Worm (Caenorhabditis elegans) whole organism, L4 larva: ENCODE data around the gene vab-3.

ENCODE experiments used
- D1046.2 ChIP-seq: fragments of 200-800 bp; sonication (Bioruptor generic); IDR thresholded peaks from 2 replicates; pipeline ENCODE4 v1.3.6; 2022; ENCODE audit warnings: missing genetic modification characterization, missing compliant biosample characterization
- F26F4.8 ChIP-seq: fragments of 200-800 bp; sonication (Bioruptor generic); conservative IDR thresholded peaks from 2 replicates; pipeline ENCODE4 v1.3.6; 2022; ENCODE audit warnings: missing genetic modification characterization, missing compliant biosample characterization
- F44E2.7 ChIP-seq: fragments of 200-800 bp; sonication (Bioruptor generic); IDR thresholded peaks from 2 replicates; pipeline ENCODE4 v2.1.2; 2022; ENCODE audit warnings: missing genetic modification characterization, missing compliant biosample characterization
- T20F7.1 ChIP-seq: fragments of 200-800 bp; sonication (Bioruptor generic); optimal IDR thresholded peaks from 2 replicates; lab custom pipeline; 2018; ENCODE audit warnings: mild to moderate bottlenecking, missing genetic modification characterization, missing compliant biosample characterization
- Y75B8A.6 ChIP-seq: fragments of 200-800 bp; sonication (Bioruptor generic); IDR thresholded peaks from 2 replicates; pipeline ENCODE4 v1.3.6; 2022; ENCODE audit warnings: missing genetic modification reagents, missing genetic modification characterization, missing compliant biosample characterization
- aha-1 ChIP-seq: fragments of 150-350 bp; peaks from one replicate; lab custom pipeline; 2014; ENCODE audit warnings: missing biosample characterization, missing genetic modification characterization
- ama-1 ChIP-seq: fragments of 150-350 bp; optimal IDR thresholded peaks from 2 replicates; lab custom pipeline; 2014; ENCODE audit warnings: inconsistent platforms, mixed read lengths
- arid-1 ChIP-seq: fragments of 200-800 bp; sonication (Bioruptor generic); conservative IDR thresholded peaks from 2 replicates; pipeline ENCODE4 v1.3.6; 2022; ENCODE audit warnings: missing genetic modification reagents, missing genetic modification characterization, missing compliant biosample characterization
- ceh-20 ChIP-seq: fragments of 200-800 bp; sonication (Bioruptor generic); IDR thresholded peaks from 2 replicates; pipeline ENCODE4 v1.3.6; 2022; ENCODE audit warnings: missing genetic modification reagents, missing genetic modification characterization, missing compliant biosample characterization
- ceh-44 ChIP-seq: fragments of 200-800 bp; sonication (Bioruptor generic); IDR thresholded peaks from 2 replicates; pipeline ENCODE4 v1.3.6; 2022; ENCODE audit warnings: missing genetic modification reagents, missing genetic modification characterization, missing compliant biosample characterization
- daf-12 ChIP-seq: fragments of 150-350 bp; optimal IDR thresholded peaks from 2 replicates; lab custom pipeline; 2014; ENCODE audit warnings: missing biosample characterization, missing genetic modification reagents, missing genetic modification characterization
- daf-16 ChIP-seq, 3 experiments: sonication (generic microtip); optimal IDR thresholded peaks; 2 replicates each; lab custom pipeline; 2016 to 2017; ENCODE audit warnings: missing genetic modification characterization in 3 of 3, missing genetic modification reagents in 3 of 3, mild to moderate bottlenecking in 2 of 3, missing compliant biosample characterization in 2 of 3, missing biosample characterization in 1 of 3, moderate library complexity in 1 of 3
- daf-19 ChIP-seq: fragments of 200-800 bp; sonication (Bioruptor generic); conservative IDR thresholded peaks from 2 replicates; pipeline ENCODE4 v1.3.6; 2022; ENCODE audit warnings: missing genetic modification characterization, missing compliant biosample characterization
- dmd-6 ChIP-seq: fragments of 200-800 bp; sonication (Bioruptor generic); IDR thresholded peaks from 2 replicates; pipeline ENCODE4 v1.3.6; 2022; ENCODE audit warnings: missing genetic modification reagents, missing genetic modification characterization, missing compliant biosample characterization
- dve-1 ChIP-seq: sonication (generic microtip); optimal IDR thresholded peaks from 2 replicates; lab custom pipeline; 2017; ENCODE audit warnings: antibody characterized with exemption, mild to moderate bottlenecking, missing genetic modification characterization, missing compliant biosample characterization; ENCODE audit not compliant: insufficient read depth
- egl-27 ChIP-seq: sonication (generic microtip); optimal IDR thresholded peaks from 3 replicates; lab custom pipeline; 2017; ENCODE audit warnings: missing biosample characterization, missing genetic modification reagents, missing genetic modification characterization
- egl-43 ChIP-seq: fragments of 200-800 bp; sonication (Bioruptor generic); IDR thresholded peaks from 2 replicates; pipeline ENCODE4 v1.3.6; 2022; ENCODE audit warnings: missing genetic modification reagents, missing genetic modification characterization, missing compliant biosample characterization
- fkh-10 ChIP-seq: fragments of 150-350 bp; optimal IDR thresholded peaks from 2 replicates; lab custom pipeline; 2014; ENCODE audit warnings: missing biosample characterization, missing genetic modification reagents, missing genetic modification characterization
- hlh-11 ChIP-seq: fragments of 200-800 bp; sonication (Bioruptor generic); optimal IDR thresholded peaks from 2 replicates; lab custom pipeline; 2018; ENCODE audit warnings: mild to moderate bottlenecking, missing genetic modification characterization, missing compliant biosample characterization
- hlh-30 ChIP-seq: sonication (generic microtip); optimal IDR thresholded peaks from 2 replicates; lab custom pipeline; 2017; ENCODE audit warnings: antibody characterized with exemption, mild to moderate bottlenecking, missing genetic modification characterization, missing compliant biosample characterization; ENCODE audit not compliant: insufficient read depth
- lin-1 ChIP-seq: fragments of 200-800 bp; sonication (Bioruptor generic); IDR thresholded peaks from 2 replicates; pipeline ENCODE4 v1.3.6; 2022; ENCODE audit warnings: missing genetic modification reagents, missing genetic modification characterization, missing compliant biosample characterization
- lin-38 ChIP-seq: fragments of 200-800 bp; sonication (Bioruptor generic); IDR thresholded peaks from 2 replicates; pipeline ENCODE4 v1.3.6; 2022; ENCODE audit warnings: missing genetic modification reagents, missing genetic modification characterization, missing compliant biosample characterization
- madf-5 ChIP-seq, 2 experiments: fragments of 200-800 bp; sonication (Bioruptor generic); IDR thresholded peaks; 2 replicates each; pipeline ENCODE4 v1.3.6; 2022; ENCODE audit warnings: missing compliant biosample characterization in 2 of 2, missing genetic modification characterization in 2 of 2
- madf-9 ChIP-seq: fragments of 200-800 bp; sonication (Bioruptor generic); conservative IDR thresholded peaks from 2 replicates; pipeline ENCODE4 v1.3.6; 2022; ENCODE audit warnings: missing genetic modification reagents, missing genetic modification characterization, missing compliant biosample characterization
- mdl-1 ChIP-seq, 2 experiments: fragments of 150-350 bp in 1 of 2; sonication (generic microtip) in 1 of 2; optimal IDR thresholded peaks; 2 replicates each; lab custom pipeline; 2014 to 2017; ENCODE audit warnings: missing biosample characterization in 2 of 2, missing genetic modification characterization in 2 of 2
- mep-1 ChIP-seq: fragments of 150-350 bp; sonication (generic microtip); optimal IDR thresholded peaks from 3 replicates; lab custom pipeline; 2014; ENCODE audit warnings: missing biosample characterization, missing genetic modification characterization
- nhr-237 ChIP-seq: sonication (generic microtip); optimal IDR thresholded peaks from 2 replicates; lab custom pipeline; 2017; ENCODE audit warnings: missing biosample characterization, missing genetic modification characterization
- nhr-25 ChIP-seq: sonication (generic microtip); optimal IDR thresholded peaks from 2 replicates; lab custom pipeline; 2017; ENCODE audit warnings: missing genetic modification characterization, mild to moderate bottlenecking, missing compliant biosample characterization, antibody characterized with exemption, moderate library complexity, borderline replicate concordance; ENCODE audit not compliant: insufficient read depth
- nhr-28 ChIP-seq: fragments of 150-350 bp; optimal IDR thresholded peaks from 2 replicates; lab custom pipeline; 2014; ENCODE audit warnings: missing biosample characterization, missing genetic modification characterization
- nhr-48 ChIP-seq: sonication (generic microtip); optimal IDR thresholded peaks from 2 replicates; lab custom pipeline; 2016; ENCODE audit warnings: mild to moderate bottlenecking, missing genetic modification characterization, missing compliant biosample characterization
- nhr-6 ChIP-seq: fragments of 150-350 bp; optimal IDR thresholded peaks from 2 replicates; lab custom pipeline; 2014; ENCODE audit warnings: missing biosample characterization, missing genetic modification characterization
- nhr-77 ChIP-seq: fragments of 150-350 bp; optimal IDR thresholded peaks from 2 replicates; lab custom pipeline; 2014; ENCODE audit warnings: missing biosample characterization, missing genetic modification characterization
- pha-4 ChIP-seq, 2 experiments: fragments of 150-350 bp in 1 of 2; fragments of 200-800 bp in 1 of 2; sonication (Bioruptor generic) in 1 of 2; IDR thresholded peaks in 1 of 2; optimal IDR thresholded peaks in 1 of 2; 2 replicates each; pipeline versions ENCODE4 v1.3.6 to Lab custom; 2014 to 2022; ENCODE audit warnings: missing genetic modification characterization in 2 of 2, missing genetic modification reagents in 2 of 2, missing biosample characterization in 1 of 2, missing compliant biosample characterization in 1 of 2
- php-3 ChIP-seq: fragments of 200-800 bp; sonication (Bioruptor generic); IDR thresholded peaks from 2 replicates; pipeline ENCODE4 v1.3.6; 2022; ENCODE audit warnings: missing genetic modification reagents, missing genetic modification characterization, missing compliant biosample characterization
- pqm-1 ChIP-seq: sonication (generic microtip); optimal IDR thresholded peaks from 2 replicates; lab custom pipeline; 2017; ENCODE audit warnings: missing biosample characterization, missing genetic modification characterization
- rbr-2 ChIP-seq: sonication (generic microtip); optimal IDR thresholded peaks from 2 replicates; lab custom pipeline; 2016; ENCODE audit warnings: missing genotype, missing genetic modification characterization, missing compliant biosample characterization
- saeg-2 ChIP-seq: fragments of 200-800 bp; sonication (Bioruptor generic); IDR thresholded peaks from 2 replicates; pipeline ENCODE4 v1.3.6; 2022; ENCODE audit warnings: missing genetic modification reagents, missing genetic modification characterization, missing compliant biosample characterization
- skn-1 ChIP-seq: fragments of 150-350 bp; optimal IDR thresholded peaks from 2 replicates; lab custom pipeline; 2014; ENCODE audit warnings: missing biosample characterization, missing genetic modification characterization
- snpc-4 ChIP-seq: fragments of 150-350 bp; optimal IDR thresholded peaks from 2 replicates; lab custom pipeline; 2014; ENCODE audit warnings: missing biosample characterization, missing genetic modification characterization
- spr-1 ChIP-seq: sonication (generic microtip); optimal IDR thresholded peaks from 2 replicates; lab custom pipeline; 2016; ENCODE audit warnings: mild to moderate bottlenecking, missing genetic modification characterization, missing compliant biosample characterization
- tra-1 ChIP-seq: fragments of 200-800 bp; sonication (Bioruptor generic); IDR thresholded peaks from 2 replicates; pipeline ENCODE4 v1.3.6; 2022; ENCODE audit warnings: missing genetic modification reagents, missing genetic modification characterization, missing compliant biosample characterization
- unc-130 ChIP-seq: sonication (generic microtip); optimal IDR thresholded peaks from 2 replicates; lab custom pipeline; 2016; ENCODE audit warnings: missing genetic modification reagents, missing genetic modification characterization, missing compliant biosample characterization
- unc-39 ChIP-seq: sonication (generic microtip); optimal IDR thresholded peaks from 2 replicates; lab custom pipeline; 2017; ENCODE audit warnings: missing biosample characterization, missing genetic modification characterization
- unc-62 ChIP-seq, 3 experiments: fragments of 150-350 bp in 1 of 3; sonication (generic microtip); optimal IDR thresholded peaks in 2 of 3; peaks in 1 of 3; 1 replicate in 1 of 3; 2 replicates in 2 of 3; lab custom pipeline; 2014 to 2017; ENCODE audit warnings: missing biosample characterization in 3 of 3, missing genetic modification characterization in 3 of 3, missing genetic modification reagents in 3 of 3, missing genotype in 1 of 3
- vab-7 ChIP-seq: fragments of 200-800 bp; sonication (Bioruptor generic); IDR thresholded peaks from 2 replicates; pipeline ENCODE4 v1.3.6; 2022; ENCODE audit warnings: missing genetic modification reagents, missing genetic modification characterization, missing compliant biosample characterization
- ztf-11 ChIP-seq: fragments of 150-350 bp; optimal IDR thresholded peaks from 2 replicates; lab custom pipeline; 2014; ENCODE audit warnings: missing biosample characterization, missing genetic modification characterization

The vab-3 gene

ce11 chrX:10477172-10477985, 22.3 kb upstream of the vab-3 start (continued):
- no peak for TF ChIP-seq F26F4.8
- TF ChIP-seq ztf-11 (tag; lab: Kevin White, UChicago) = no peak
- no peak for TF ChIP-seq skn-1 (tag; lab: Kevin White, UChicago)
- TF ChIP-seq ama-1 = no peak
- no peak for TF ChIP-seq daf-12 (tag; lab: Kevin White, UChicago)
- peak; percentile 84 for TF ChIP-seq nhr-28 (tag; lab: Kevin White, UChicago)
- no peak for TF ChIP-seq unc-130 (GFP tag; lab: Kevin White, UChicago)
- TF ChIP-seq F44E2.7 (GFP tag; lab: Robert Waterston, UW) = no peak
- no peak for TF ChIP-seq unc-39
- TF ChIP-seq aha-1 (tag; lab: Kevin White, UChicago) = no peak
- TF ChIP-seq mdl-1 (tag; optimal IDR thresholded peaks at IDR 0.05; lab: Kevin White, UChicago) = no peak
- TF ChIP-seq fkh-10 = no peak
- TF ChIP-seq egl-43 (GFP tag; lab: Robert Waterston, UW) = no peak
- TF ChIP-seq nhr-25 (tag; lab: Kevin White, UChicago) = no peak
- TF ChIP-seq T20F7.1 (GFP tag; lab: Kevin White, UChicago) = no peak
- TF ChIP-seq vab-7 (GFP tag; lab: Robert Waterston, UW) = no peak
- TF ChIP-seq arid-1 (GFP tag; lab: Robert Waterston, UW) = no peak
- no peak for TF ChIP-seq madf-5 (GFP tag; IDR thresholded peaks at IDR 0.05; lab: Robert Waterston, UW)
- TF ChIP-seq lin-1 = peak; percentile 56; the same call in 1 of the 2 replicates
- TF ChIP-seq lin-38 (GFP tag; lab: Robert Waterston, UW) = no peak
- no peak for TF ChIP-seq snpc-4 (tag; lab: Kevin White, UChicago)
- no peak for TF ChIP-seq hlh-30 (tag; lab: Kevin White, UChicago)
- TF ChIP-seq dve-1 = peak; percentile 83
- peak in 1 of 2 experiments; percentile 98 for TF ChIP-seq unc-62 (GFP tag; optimal IDR thresholded peaks at IDR 0.05 in 1 of 2; lab: Kevin White, UChicago)
- TF ChIP-seq unc-62 (tag; optimal IDR thresholded peaks at IDR 0.05; lab: Kevin White, UChicago) = no peak
- no peak for TF ChIP-seq nhr-6 (tag; lab: Kevin White, UChicago)
- TF ChIP-seq daf-16 (GFP tag; optimal IDR thresholded peaks at IDR 0.05; lab: Kevin White, UChicago) = peak in 1 of 2 experiments; percentile 85
- peak; percentile 98 for TF ChIP-seq daf-16 (tag; optimal IDR thresholded peaks at IDR 0.05; lab: Kevin White, UChicago)
- peak; percentile 57 for TF ChIP-seq dmd-6 (GFP tag; lab: Robert Waterston, UW)
- no peak for TF ChIP-seq spr-1 (tag; lab: Kevin White, UChicago)
- TF ChIP-seq nhr-77 (tag; lab: Kevin White, UChicago) = peak; percentile 27
- no peak for TF ChIP-seq ceh-20 (GFP tag; lab: Robert Waterston, UW)
- TF ChIP-seq D1046.2 (GFP tag; lab: Robert Waterston, UW) = no peak
- TF ChIP-seq Y75B8A.6 (GFP tag; lab: Robert Waterston, UW) = no peak
- TF ChIP-seq egl-27 (tag; lab: Kevin White, UChicago) = no peak
- TF ChIP-seq hlh-11 (tag; lab: Kevin White, UChicago) = peak; percentile 79
- TF ChIP-seq pqm-1 (tag; lab: Kevin White, UChicago) = peak; percentile 96
- no peak for TF ChIP-seq nhr-237 (tag; lab: Kevin White, UChicago)
- no peak for TF ChIP-seq saeg-2 (GFP tag; lab: Robert Waterston, UW)

- TF ChIP-seq mep-1 = peak; percentile 3
- peak; percentile 66 for TF ChIP-seq nhr-28 (tag; lab: Kevin White, UChicago)
- TF ChIP-seq dve-1 = peak; percentile 38
- peak; percentile 32 for TF ChIP-seq nhr-48 (tag; lab: Kevin White, UChicago)
- TF ChIP-seq rbr-2 (tag; lab: Kevin White, UChicago) = no peak
- peak; percentile 55 for TF ChIP-seq php-3 (GFP tag; lab: Robert Waterston, UW)
- TF ChIP-seq aha-1 (tag; lab: Kevin White, UChicago) = peak; percentile 58
- peak in 1 of 2 experiments; percentile 52 for TF ChIP-seq daf-16 (GFP tag; optimal IDR thresholded peaks at IDR 0.05; lab: Kevin White, UChicago)
- peak; percentile 18 for TF ChIP-seq daf-16 (tag; optimal IDR thresholded peaks at IDR 0.05; lab: Kevin White, UChicago)
- TF ChIP-seq madf-9 (GFP tag; lab: Robert Waterston, UW) = no peak
- TF ChIP-seq pqm-1 (tag; lab: Kevin White, UChicago) = peak; percentile 97
- TF ChIP-seq mdl-1 (tag; optimal IDR thresholded peaks at IDR 0.05; lab: Kevin White, UChicago) = no peak
- no peak for TF ChIP-seq daf-19 (GFP tag; lab: Robert Waterston, UW)
- 0 out of 2 replicates have a peak, but pooled peaks have one; percentile 26 for TF ChIP-seq pha-4 (GFP tag; IDR thresholded peaks at IDR 0.05; lab: Robert Waterston, UW)
- TF ChIP-seq pha-4 (tag; optimal IDR thresholded peaks at IDR 0.05; lab: Kevin White, UChicago) = no peak
- TF ChIP-seq dmd-6 (GFP tag; lab: Robert Waterston, UW) = peak; percentile 54
- TF ChIP-seq ceh-44 = no peak
- TF ChIP-seq tra-1 (GFP tag; lab: Robert Waterston, UW) = peak; percentile 72; the same call in 1 of the 2 replicates
Measured at ce11 chrX:10479108-10479738, 20.5 kb upstream of the vab-3 start.
